Worm (Caenorhabditis elegans) whole organism, young adult: Measurements from ENCODE around the gene mrps-28.

ENCODE experiments used
- B0336.3 ChIP-seq: fragments of 200-800 bp; sonication (Bioruptor generic); IDR thresholded peaks from 2 replicates; pipeline ENCODE4 v1.3.6; 2022; ENCODE audit warnings: missing genetic modification characterization, missing compliant biosample characterization
- D2030.7 ChIP-seq: fragments of 200-800 bp; sonication (Bioruptor generic); IDR thresholded peaks from 2 replicates; pipeline ENCODE4 v1.3.6; 2022; ENCODE audit warnings: missing genetic modification reagents, missing genetic modification characterization, missing compliant biosample characterization
- F10E7.11 ChIP-seq: sonication (generic microtip); optimal IDR thresholded peaks from 2 replicates; lab custom pipeline; 2017; ENCODE audit warnings: mild to moderate bottlenecking, missing genetic modification characterization, moderate library complexity, missing compliant biosample characterization
- F22D6.2 ChIP-seq: sonication (generic microtip); optimal IDR thresholded peaks from 2 replicates; lab custom pipeline; 2016; ENCODE audit warnings: mild to moderate bottlenecking, missing genetic modification characterization, missing compliant biosample characterization
- F23B12.7 ChIP-seq: sonication (generic microtip); optimal IDR thresholded peaks from 2 replicates; lab custom pipeline; 2017; ENCODE audit warnings: missing genetic modification characterization, mild to moderate bottlenecking, missing compliant biosample characterization, antibody characterized with exemption, moderate library complexity; ENCODE audit not compliant: insufficient read depth
- F33H1.4 ChIP-seq: fragments of 200-800 bp; sonication (Bioruptor generic); IDR thresholded peaks from 2 replicates; pipeline ENCODE4 v1.3.6; 2022; ENCODE audit warnings: missing genetic modification reagents, missing genetic modification characterization, missing compliant biosample characterization
- F57C9.4 ChIP-seq: sonication (generic microtip); optimal IDR thresholded peaks from 2 replicates; lab custom pipeline; 2017; ENCODE audit warnings: mild to moderate bottlenecking, missing genetic modification characterization, missing compliant biosample characterization
- K11D2.4 ChIP-seq: fragments of 200-800 bp; sonication (Bioruptor generic); IDR thresholded peaks from 2 replicates; pipeline ENCODE4 v1.3.6; 2022; ENCODE audit warnings: missing genetic modification reagents, missing genetic modification characterization, missing compliant biosample characterization
- Y56A3A.18 ChIP-seq: fragments of 200-800 bp; sonication (Bioruptor generic); IDR thresholded peaks from 2 replicates; pipeline ENCODE4 v1.3.6; 2022; ENCODE audit warnings: missing genetic modification reagents, missing genetic modification characterization, missing compliant biosample characterization
- Y95B8A.8 ChIP-seq: fragments of 200-800 bp; sonication (Bioruptor generic); IDR thresholded peaks from 2 replicates; pipeline ENCODE4 v1.3.6; 2022; ENCODE audit warnings: missing genetic modification reagents, missing genetic modification characterization, missing compliant biosample characterization
- ZK185.1 ChIP-seq: sonication (generic microtip); optimal IDR thresholded peaks from 2 replicates; lab custom pipeline; 2016; ENCODE audit warnings: mild to moderate bottlenecking, missing genetic modification characterization, missing compliant biosample characterization; ENCODE audit not compliant: poor library complexity, severe bottlenecking
- aptf-2 ChIP-seq: fragments of 200-800 bp; sonication (Bioruptor generic); conservative IDR thresholded peaks from 2 replicates; pipeline ENCODE4 v1.3.6; 2022; ENCODE audit warnings: missing genetic modification reagents, missing genetic modification characterization, missing compliant biosample characterization
- attf-5 ChIP-seq: fragments of 200-800 bp; sonication (Bioruptor generic); optimal IDR thresholded peaks from 2 replicates; lab custom pipeline; 2018; ENCODE audit warnings: mild to moderate bottlenecking, missing genetic modification characterization, missing compliant biosample characterization
- cebp-1 ChIP-seq, 2 experiments: fragments of 200-800 bp in 1 of 2; sonication (Bioruptor generic) in 1 of 2; sonication (generic microtip) in 1 of 2; IDR thresholded peaks in 1 of 2; optimal IDR thresholded peaks in 1 of 2; 2 replicates each; pipeline versions ENCODE4 v1.3.6 to Lab custom; 2017 to 2022; ENCODE audit warnings: missing compliant biosample characterization in 2 of 2, missing genetic modification characterization in 2 of 2, mild to moderate bottlenecking in 1 of 2, missing genetic modification reagents in 1 of 2, moderate library complexity in 1 of 2
- ceh-79 ChIP-seq: sonication (generic microtip); optimal IDR thresholded peaks from 2 replicates; lab custom pipeline; 2017; ENCODE audit warnings: mild to moderate bottlenecking, missing genetic modification characterization, missing compliant biosample characterization
- ceh-91 ChIP-seq: fragments of 200-800 bp; sonication (Bioruptor generic); IDR thresholded peaks from 2 replicates; pipeline ENCODE4 v1.3.6; 2022; ENCODE audit warnings: missing genetic modification reagents, missing genetic modification characterization, missing compliant biosample characterization
- die-1 ChIP-seq: sonication (generic microtip); optimal IDR thresholded peaks from 2 replicates; lab custom pipeline; 2016; ENCODE audit warnings: missing genotype, mild to moderate bottlenecking, missing genetic modification characterization, missing compliant biosample characterization
- dox-1 ChIP-seq: fragments of 200-800 bp; sonication (Bioruptor generic); IDR thresholded peaks from 2 replicates; pipeline ENCODE4 v1.3.6; 2022; ENCODE audit warnings: missing genetic modification reagents, missing genetic modification characterization, missing compliant biosample characterization
- ekl-4 ChIP-seq: fragments of 200-800 bp; sonication (Bioruptor generic); IDR thresholded peaks from 2 replicates; pipeline ENCODE4 v1.3.6; 2022; ENCODE audit warnings: missing genetic modification reagents, missing genetic modification characterization, missing compliant biosample characterization
- ets-4 ChIP-seq: fragments of 200-800 bp; sonication (Bioruptor generic); optimal IDR thresholded peaks from 2 replicates; lab custom pipeline; 2018; ENCODE audit warnings: mild to moderate bottlenecking, missing genetic modification characterization, missing compliant biosample characterization
- lag-1 ChIP-seq: fragments of 200-800 bp; sonication (Bioruptor generic); IDR thresholded peaks from 2 replicates; pipeline ENCODE4 v1.3.6; 2022; ENCODE audit warnings: missing genetic modification reagents, missing genetic modification characterization, missing compliant biosample characterization
- lin-35 ChIP-seq, 3 experiments: fragments of 150-350 bp in 2 of 3; sonication (generic microtip) in 1 of 3; optimal IDR thresholded peaks; 2 replicates each; lab custom pipeline; 2014 to 2018; ENCODE audit warnings: missing biosample characterization in 3 of 3, missing genetic modification characterization in 3 of 3, missing genetic modification reagents in 3 of 3
- lin-40 ChIP-seq: sonication (generic microtip); optimal IDR thresholded peaks from 2 replicates; lab custom pipeline; 2016; ENCODE audit warnings: missing genetic modification characterization, mild to moderate bottlenecking, missing compliant biosample characterization, missing genotype, missing genetic modification reagents
- lsl-1 ChIP-seq: fragments of 200-800 bp; sonication (Bioruptor generic); optimal IDR thresholded peaks from 2 replicates; lab custom pipeline; 2018; ENCODE audit warnings: mild to moderate bottlenecking, missing genetic modification characterization, moderate library complexity, missing compliant biosample characterization
- madf-3 ChIP-seq: fragments of 200-800 bp; sonication (Bioruptor generic); IDR thresholded peaks from 2 replicates; pipeline ENCODE4 v1.3.6; 2022; ENCODE audit warnings: missing genetic modification reagents, missing genetic modification characterization, missing compliant biosample characterization
- madf-6 ChIP-seq: fragments of 200-800 bp; sonication (Bioruptor generic); IDR thresholded peaks from 2 replicates; pipeline ENCODE4 v1.3.6; 2022; ENCODE audit warnings: missing genetic modification reagents, missing genetic modification characterization, missing compliant biosample characterization
- mel-28 ChIP-seq: sonication (generic microtip); optimal IDR thresholded peaks from 2 replicates; lab custom pipeline; 2016; ENCODE audit warnings: borderline replicate concordance, mild to moderate bottlenecking, missing genetic modification characterization, missing compliant biosample characterization
- pbrm-1 ChIP-seq: fragments of 200-800 bp; sonication (Bioruptor generic); IDR thresholded peaks from 2 replicates; pipeline ENCODE4 v1.3.6; 2022; ENCODE audit warnings: missing genetic modification reagents, missing genetic modification characterization, missing compliant biosample characterization
- rcor-1 ChIP-seq: fragments of 200-800 bp; sonication (Bioruptor generic); IDR thresholded peaks from 2 replicates; pipeline ENCODE4 v1.3.6; 2022; ENCODE audit warnings: missing genetic modification reagents, missing genetic modification characterization, missing compliant biosample characterization
- rec-8 ChIP-seq, 2 experiments: sonication (generic microtip); optimal IDR thresholded peaks; 2 replicates each; lab custom pipeline; 2016; ENCODE audit warnings: mild to moderate bottlenecking in 2 of 2, missing genetic modification characterization in 2 of 2, missing genetic modification reagents in 2 of 2, missing genotype in 2 of 2, missing biosample characterization in 1 of 2, missing compliant biosample characterization in 1 of 2, moderate library complexity in 1 of 2
- snpc-4 ChIP-seq, 5 experiments: fragments of 150-350 bp in 1 of 5; sonication (generic microtip) in 4 of 5; optimal IDR thresholded peaks; 2 replicates each; lab custom pipeline; 2014 to 2018; ENCODE audit warnings: missing genetic modification characterization in 5 of 5, missing biosample characterization in 3 of 5, antibody characterized with exemption in 2 of 5, mild to moderate bottlenecking in 2 of 5, missing compliant biosample characterization in 2 of 5, missing genotype in 2 of 5, moderate library complexity in 2 of 5, missing genetic modification reagents in 1 of 5
- somi-1 ChIP-seq: fragments of 200-800 bp; sonication (Bioruptor generic); optimal IDR thresholded peaks from 2 replicates; lab custom pipeline; 2018; ENCODE audit warnings: mild to moderate bottlenecking, missing genetic modification characterization, missing compliant biosample characterization
- sptf-2 ChIP-seq: fragments of 200-800 bp; sonication (Bioruptor generic); optimal IDR thresholded peaks from 2 replicates; lab custom pipeline; 2018; ENCODE audit warnings: mild to moderate bottlenecking, missing genetic modification characterization, missing compliant biosample characterization
- tbp1 ChIP-seq: fragments of 200-800 bp; sonication (Bioruptor generic); optimal IDR thresholded peaks from 2 replicates; lab custom pipeline; 2018; ENCODE audit warnings: mild to moderate bottlenecking, missing genetic modification characterization, missing compliant biosample characterization
- unc-130 ChIP-seq: sonication (generic microtip); optimal IDR thresholded peaks from 2 replicates; lab custom pipeline; 2016; ENCODE audit warnings: missing genetic modification reagents, missing genetic modification characterization, missing compliant biosample characterization
- zfh-2 ChIP-seq: fragments of 200-800 bp; sonication (Bioruptor generic); conservative IDR thresholded peaks from 2 replicates; pipeline ENCODE4 v1.3.6; 2022; ENCODE audit warnings: missing genetic modification reagents, missing genetic modification characterization, missing compliant biosample characterization
- ztf-26 ChIP-seq: sonication (generic microtip); optimal IDR thresholded peaks from 2 replicates; lab custom pipeline; 2017; ENCODE audit warnings: missing genetic modification characterization, missing compliant biosample characterization
- ztf-3 ChIP-seq: fragments of 200-800 bp; sonication (Bioruptor generic); optimal IDR thresholded peaks from 2 replicates; lab custom pipeline; 2018; ENCODE audit warnings: mild to moderate bottlenecking, missing genetic modification characterization, missing compliant biosample characterization

mrps-28 gene

ce11 chrV:19643903-19644302 is at the start of gene mrps-28, which contains the start of gene Y43F8C.7:
mrps-28 (plus strand) TSS chrV:19644239.
Y43F8C.7 (minus strand) TSS chrV:19644030.
- TF ChIP-seq ceh-79 (tag; lab: Kevin White, UChicago) (no peak), dox-1 (0 out of 2 replicates have a peak, but pooled peaks have one; percentile 25), F10E7.11 (tag; lab: Kevin White, UChicago) (no peak), attf-5 (peak; percentile 4), lag-1 (GFP tag; lab: Robert Waterston, UW) (no peak), lin-35 (GFP tag; optimal IDR thresholded peaks at IDR 0.05; lab: Kevin White, UChicago) (no peak), D2030.7 (GFP tag; lab: Robert Waterston, UW) (no peak), Y95B8A.8 (GFP tag; lab: Robert Waterston, UW) (no peak), lin-40 (tag; lab: Kevin White, UChicago) (no peak), lsl-1 (GFP tag; lab: Kevin White, UChicago) (peak; percentile 75), F57C9.4 (tag; lab: Kevin White, UChicago) (no peak), aptf-2 (GFP tag; lab: Robert Waterston, UW) (no peak), pbrm-1 (GFP tag; lab: Robert Waterston, UW) (no peak), ets-4 (GFP tag; lab: Kevin White, UChicago) (no peak), tbp1 (GFP tag; lab: Kevin White, UChicago) (peak; percentile 4), ztf-3 (GFP tag; lab: Kevin White, UChicago) (no peak), ceh-91 (GFP tag; lab: Robert Waterston, UW) (no peak), F33H1.4 (GFP tag; lab: Robert Waterston, UW) (0 out of 2 replicates have a peak, but pooled peaks have one; percentile 11), ZK185.1 (tag; lab: Kevin White, UChicago) (no peak), snpc-4 (GFP tag; optimal IDR thresholded peaks at IDR 0.05; lab: Kevin White, UChicago) (no peak), snpc-4 (tag; optimal IDR thresholded peaks at IDR 0.05; lab: Kevin White, UChicago) (peak in 1 of 4 experiments; percentile 31), rcor-1 (no peak), ekl-4 (GFP tag; lab: Robert Waterston, UW) (no peak), F22D6.2 (tag; lab: Kevin White, UChicago) (no peak), sptf-2 (no peak), madf-6 (GFP tag; lab: Robert Waterston, UW) (peak; percentile 45; the same call in 1 of the 2 replicates), cebp-1 (GFP tag; IDR thresholded peaks at IDR 0.05; lab: Robert Waterston, UW) (no peak), cebp-1 (tag; optimal IDR thresholded peaks at IDR 0.05; lab: Kevin White, UChicago) (peak; percentile 12), somi-1 (no peak), ztf-26 (tag; lab: Kevin White, UChicago) (no peak), zfh-2 (GFP tag; lab: Robert Waterston, UW) (no peak), madf-3 (no peak), rec-8 (tag; optimal IDR thresholded peaks at IDR 0.05; lab: Kevin White, UChicago) (no peak), B0336.3 (GFP tag; lab: Robert Waterston, UW) (no peak), K11D2.4 (GFP tag; lab: Robert Waterston, UW) (no peak), unc-130 (GFP tag; lab: Kevin White, UChicago) (no peak), die-1 (tag; lab: Kevin White, UChicago) (no peak), Y56A3A.18 (GFP tag; lab: Robert Waterston, UW) (no peak), mel-28 (tag; lab: Kevin White, UChicago) (no peak), F23B12.7 (no peak)
